Worm (Caenorhabditis elegans) whole organism, L4 larva: ENCODE data around the gene egl-3.

Experiments
- nhr-25 ChIP-seq: sonication (generic microtip); optimal IDR thresholded peaks from 2 replicates; lab custom pipeline; 2017; ENCODE audit warnings: missing genetic modification characterization, mild to moderate bottlenecking, missing compliant biosample characterization, antibody characterized with exemption, moderate library complexity, borderline replicate concordance; ENCODE audit not compliant: insufficient read depth
- unc-62 ChIP-seq, 3 experiments: fragments of 150-350 bp in 1 of 3; sonication (generic microtip); optimal IDR thresholded peaks in 2 of 3; peaks in 1 of 3; 1 replicate in 1 of 3; 2 replicates in 2 of 3; lab custom pipeline; 2014 to 2017; ENCODE audit warnings: missing biosample characterization in 3 of 3, missing genetic modification characterization in 3 of 3, missing genetic modification reagents in 3 of 3, missing genotype in 1 of 3
- ztf-7 ChIP-seq: fragments of 150-350 bp; optimal IDR thresholded peaks from 2 replicates; lab custom pipeline; 2014; ENCODE audit warnings: missing biosample characterization, missing genetic modification characterization

DNA sequence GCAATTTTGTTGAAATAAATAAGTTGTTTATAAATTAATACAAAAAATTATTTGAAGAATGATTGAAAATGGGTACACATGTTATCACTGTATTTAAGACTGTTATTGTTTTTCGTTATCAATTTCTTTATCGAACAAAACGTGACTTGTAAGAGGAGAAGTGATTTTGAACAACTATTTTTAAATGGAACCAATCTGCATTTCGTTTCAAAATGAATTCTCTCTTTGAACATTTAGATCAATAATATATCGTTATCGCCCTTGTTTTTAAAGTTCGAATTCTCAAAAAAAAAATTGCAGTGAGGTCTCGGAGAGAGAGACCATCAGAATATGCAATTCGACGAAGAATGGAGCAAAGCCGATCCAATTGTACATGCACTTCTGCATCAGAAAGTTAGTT is 5.7 kb upstream of the egl-3 start, which contains the start of gene cul-5:
- TF ChIP-seq ztf-7 (no peak), unc-62 (GFP tag; optimal IDR thresholded peaks at IDR 0.05 in 1 of 2; lab: Kevin White, UChicago) (no peak), unc-62 (tag; optimal IDR thresholded peaks at IDR 0.05; lab: Kevin White, UChicago) (no peak), nhr-25 (no peak)
